Fruit fly (Drosophila melanogaster): Measurements from ENCODE around the gene Nek2.

The Nek2 gene

DNA sequence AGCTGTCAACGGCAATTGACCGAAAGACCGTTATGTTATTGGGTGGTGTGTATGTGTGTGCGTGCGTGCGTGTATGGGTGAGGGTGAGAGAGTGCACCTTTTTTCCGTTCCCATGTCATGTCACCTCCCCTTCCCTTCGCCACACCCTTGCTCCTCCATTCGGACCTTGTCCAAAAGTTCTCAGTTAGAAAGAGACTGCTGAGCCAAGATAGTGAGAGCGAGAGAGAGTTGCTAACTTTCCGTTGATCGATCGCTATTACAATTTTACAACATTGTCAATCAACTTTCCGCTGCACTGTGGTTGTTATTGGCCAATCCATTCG lies 47.0 kb upstream of the Nek2 start (continued):
- no peak for TF ChIP-seq sc (optimal IDR thresholded peaks at IDR 0.05)
- TF ChIP-seq sc (GFP tag; optimal IDR thresholded peaks at IDR 0.05): peak; percentile 3
- TF ChIP-seq bowl (GFP tag; IDR thresholded peaks at IDR 0.05): 0 out of 2 replicates have a peak, but pooled peaks have one; percentile 3
- TF ChIP-seq CG1647 (GFP tag; optimal IDR thresholded peaks at IDR 0.05): no peak
- TF ChIP-seq CG10209 (GFP tag; optimal IDR thresholded peaks at IDR 0.05): peak; percentile 4
- TF ChIP-seq Rfx (GFP tag; IDR thresholded peaks at IDR 0.05): no peak
- TF ChIP-seq Blimp-1 (GFP tag; optimal IDR thresholded peaks at IDR 0.05): no peak
- peak; percentile 25 for TF ChIP-seq pros (GFP tag; optimal IDR thresholded peaks at IDR 0.05)
- peak; percentile 72 for TF ChIP-seq CG7556 (GFP tag; optimal IDR thresholded peaks at IDR 0.05)
- TF ChIP-seq jing (GFP tag; optimal IDR thresholded peaks at IDR 0.05): no peak
- TF ChIP-seq CG5180 (GFP tag; optimal IDR thresholded peaks at IDR 0.05): peak; percentile 27

DNA sequence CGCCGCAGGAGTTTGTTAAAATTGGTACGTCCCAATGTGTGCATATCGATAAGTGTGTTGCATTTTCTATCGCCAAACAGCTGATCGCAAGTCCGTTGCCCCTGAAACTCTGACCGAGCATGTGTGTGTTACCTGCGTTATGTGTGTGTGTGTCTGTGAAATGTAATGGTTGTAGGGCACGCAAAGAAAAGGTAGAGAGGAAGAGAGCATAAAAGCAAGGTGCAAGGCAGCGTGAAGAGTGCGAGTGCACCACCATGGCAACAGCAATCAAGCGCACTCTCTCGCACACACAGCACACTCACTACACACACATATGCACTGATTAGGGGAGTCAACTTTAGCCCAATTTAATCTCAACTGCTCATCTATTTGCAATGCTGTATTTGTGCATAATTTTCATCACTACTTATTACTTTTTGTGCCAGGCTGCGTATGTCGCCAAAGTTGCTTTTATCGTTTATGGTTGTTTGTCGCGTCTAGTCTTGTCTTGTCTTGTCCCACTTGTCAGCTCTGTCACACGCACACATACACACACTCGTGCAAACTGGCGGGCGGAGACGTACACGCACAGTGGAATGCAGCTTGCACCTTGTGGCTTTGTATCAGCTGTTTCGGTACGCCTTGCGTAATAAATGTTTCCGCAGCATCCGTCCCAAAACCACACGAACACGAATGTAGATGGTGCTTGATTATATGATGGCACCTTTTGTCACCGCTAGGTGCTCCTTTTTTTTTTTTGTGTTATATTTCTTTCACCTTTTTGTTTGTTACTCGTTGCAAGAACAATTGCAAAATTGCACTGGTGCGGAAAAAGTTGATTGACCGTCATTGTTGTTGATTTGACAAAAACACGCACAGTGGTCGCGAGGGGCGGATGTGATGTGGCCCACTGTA lies 46.4 kb upstream of the Nek2 start:
- no peak for TF ChIP-seq CG11085 (GFP tag; IDR thresholded peaks at IDR 0.05)
- peak; percentile 42 for TF ChIP-seq sug (tag; optimal IDR thresholded peaks at IDR 0.05)
- TF ChIP-seq CG2889 (GFP tag; IDR thresholded peaks at IDR 0.05): 0 out of 3 replicates have a peak, but pooled peaks have one; percentile 15
- TF ChIP-seq Dip3 (GFP tag; optimal IDR thresholded peaks at IDR 0.05): peak; percentile 55
- no peak for TF ChIP-seq slou (GFP tag; optimal IDR thresholded peaks at IDR 0.05)
- TF ChIP-seq ssp (GFP tag; IDR thresholded peaks at IDR 0.05): peak; percentile 61
- TF ChIP-seq CG6791 (GFP tag; IDR thresholded peaks at IDR 0.05; ENCODE audit: partially characterized antibody): no peak
- peak; percentile 48 for TF ChIP-seq CG3163 (GFP tag; optimal IDR thresholded peaks at IDR 0.05)
- peak; percentile 82 for TF ChIP-seq Optix (GFP tag; IDR thresholded peaks at IDR 0.05)
- peak; percentile 87 for TF ChIP-seq CG2678 (tag; optimal IDR thresholded peaks at IDR 0.05)
- TF ChIP-seq CG32532 (GFP tag; IDR thresholded peaks at IDR 0.05): 0 out of 2 replicates have a peak, but pooled peaks have one; percentile 52
- TF ChIP-seq caup (GFP tag; optimal IDR thresholded peaks at IDR 0.05; ENCODE audit: severe bottlenecking): peak; percentile 31
- TF ChIP-seq ato (GFP tag; IDR thresholded peaks at IDR 0.05; ENCODE audit: partially characterized antibody): no peak
- peak; percentile 53 for TF ChIP-seq repo (GFP tag; optimal IDR thresholded peaks at IDR 0.05)
- TF ChIP-seq CG13287 (GFP tag; IDR thresholded peaks at IDR 0.05; ENCODE audit: partially characterized antibody): no peak
- TF ChIP-seq ro (GFP tag; IDR thresholded peaks at IDR 0.05): peak; percentile 65
- TF ChIP-seq CG12104 (GFP tag; optimal IDR thresholded peaks at IDR 0.05): peak; percentile 52
- peak; percentile 58 for TF ChIP-seq E2f1 (GFP tag; IDR thresholded peaks at IDR 0.05)
- TF ChIP-seq mld (GFP tag; IDR thresholded peaks at IDR 0.05; ENCODE audit: partially characterized antibody): no peak
- TF ChIP-seq kay (GFP tag; optimal IDR thresholded peaks at IDR 0.05): peak; percentile 33
- TF ChIP-seq CG16779 (GFP tag; IDR thresholded peaks at IDR 0.05): no peak
- peak; percentile 88 for TF ChIP-seq ATbp (GFP tag; optimal IDR thresholded peaks at IDR 0.05)
- peak; percentile 64 for TF ChIP-seq CG6813 (GFP tag; optimal IDR thresholded peaks at IDR 0.05)
- peak; percentile 76 for TF ChIP-seq CG32772 (GFP tag; IDR thresholded peaks at IDR 0.05)
- peak; percentile 52; the same call in 1 of the 2 replicates for TF ChIP-seq CG14014 (GFP tag; IDR thresholded peaks at IDR 0.05)
- TF ChIP-seq dmrt99B (tag; optimal IDR thresholded peaks at IDR 0.05): peak; percentile 90
- TF ChIP-seq CG16863 (GFP tag; optimal IDR thresholded peaks at IDR 0.05): peak; percentile 89
- TF ChIP-seq cg (GFP tag; optimal IDR thresholded peaks at IDR 0.05): peak; percentile 95
- peak; percentile 44 for TF ChIP-seq vfl (GFP tag; optimal IDR thresholded peaks at IDR 0.05)
- no peak for TF ChIP-seq CG42726 (GFP tag; IDR thresholded peaks at IDR 0.05; ENCODE audit: partially characterized antibody)
- no peak for TF ChIP-seq CG3995 (GFP tag; optimal IDR thresholded peaks at IDR 0.05)
- peak; percentile 72 for TF ChIP-seq CG10654 (GFP tag; optimal IDR thresholded peaks at IDR 0.05)
- peak; percentile 86 for TF ChIP-seq CG30403 (GFP tag; optimal IDR thresholded peaks at IDR 0.05)
- peak; percentile 58 for TF ChIP-seq CG12155 (GFP tag; optimal IDR thresholded peaks at IDR 0.05)
- TF ChIP-seq H2.0 (GFP tag; IDR thresholded peaks at IDR 0.05): 0 out of 2 replicates have a peak, but pooled peaks have one; percentile 40
- peak; percentile 66 for TF ChIP-seq run (tag; optimal IDR thresholded peaks at IDR 0.05)
- TF ChIP-seq bigmax (GFP tag; optimal IDR thresholded peaks at IDR 0.05): no peak

Data from whole organism, embryonic.